Fruit fly (Drosophila melanogaster) whole organism, embryonic: ENCODE measurements around the gene CG14195.

ENCODE experiments used
- Aef1 ChIP-seq: fragments of 200-800 bp; sonication (Bioruptor generic); IDR thresholded peaks from 3 replicates; pipeline ENCODE4 v1.3.6; 2022; ENCODE audit warnings: missing biosample characterization, missing genetic modification characterization
- Atf-2 ChIP-seq: fragments of 200-800 bp; sonication (Bioruptor generic); optimal IDR thresholded peaks from 2 replicates; lab custom pipeline; 2016; ENCODE audit warnings: missing biosample characterization, missing genetic modification characterization
- Atf6 ChIP-seq: fragments of 200-800 bp; sonication (Bioruptor generic); IDR thresholded peaks from 2 replicates; pipeline ENCODE4 v1.3.6; 2022; ENCODE audit warnings: missing biosample characterization, missing genetic modification characterization
- Awh ChIP-seq: fragments of 200-800 bp; sonication (Bioruptor generic); IDR thresholded peaks from 2 replicates; pipeline ENCODE4, ENCODE4 v1.3.6; 2022; ENCODE audit warnings: missing biosample characterization, missing genetic modification characterization
- Blimp-1 ChIP-seq: fragments of 200-800 bp; sonication (Bioruptor generic); optimal IDR thresholded peaks from 3 replicates; lab custom pipeline; 2018; ENCODE audit warnings: missing biosample characterization, missing genetic modification characterization, mild to moderate bottlenecking, moderate library complexity, missing genetic modification reagents
- CG13296 ChIP-seq: fragments of 200-800 bp; sonication (Bioruptor generic); optimal IDR thresholded peaks from 3 replicates; lab custom pipeline; 2018; ENCODE audit warnings: missing biosample characterization, mild to moderate bottlenecking, missing genetic modification characterization
- CG15011 ChIP-seq: fragments of 200-800 bp; sonication (Bioruptor generic); optimal IDR thresholded peaks from 3 replicates; lab custom pipeline; 2018; ENCODE audit warnings: missing biosample characterization, mild to moderate bottlenecking, missing genetic modification characterization
- CG1602 ChIP-seq: fragments of 200-800 bp; sonication (Bioruptor generic); optimal IDR thresholded peaks from 3 replicates; lab custom pipeline; 2016; ENCODE audit warnings: missing biosample characterization, missing genetic modification characterization
- CG17829 ChIP-seq: fragments of 200-800 bp; optimal IDR thresholded peaks from 2 replicates; lab custom pipeline; 2019; ENCODE audit warnings: missing biosample characterization, mild to moderate bottlenecking, missing genetic modification characterization, moderate library complexity
- CG1792 ChIP-seq: fragments of 200-800 bp; sonication (Bioruptor generic); optimal IDR thresholded peaks from 2 replicates; lab custom pipeline; 2016; ENCODE audit warnings: missing biosample characterization, missing genetic modification characterization
- CG18764 ChIP-seq: fragments of 200-800 bp; sonication (Bioruptor generic); optimal IDR thresholded peaks from 3 replicates; lab custom pipeline; 2016; ENCODE audit warnings: missing biosample characterization, missing genetic modification characterization
- CG2202 ChIP-seq: fragments of 200-800 bp; sonication (Bioruptor generic); optimal IDR thresholded peaks from 2 replicates; lab custom pipeline; 2018; ENCODE audit warnings: missing biosample characterization, mild to moderate bottlenecking, missing genetic modification characterization
- CG3065 ChIP-seq: fragments of 200-800 bp; sonication (Bioruptor generic); optimal IDR thresholded peaks from 2 replicates; lab custom pipeline; 2016; ENCODE audit warnings: missing biosample characterization, missing genetic modification characterization
- CG31224 ChIP-seq: fragments of 200-800 bp; sonication (Bioruptor generic); IDR thresholded peaks from 2 replicates; pipeline ENCODE4 v1.3.6; 2022; ENCODE audit warnings: missing biosample characterization, missing genetic modification characterization
- CG31388 ChIP-seq: fragments of 200-800 bp; sonication (Bioruptor generic); optimal IDR thresholded peaks from 2 replicates; lab custom pipeline; 2016; ENCODE audit warnings: missing biosample characterization, missing genetic modification characterization
- CG3163 ChIP-seq: fragments of 200-800 bp; sonication (Bioruptor generic); optimal IDR thresholded peaks from 3 replicates; lab custom pipeline; 2016; ENCODE audit warnings: missing biosample characterization, missing genetic modification characterization
- CG3995 ChIP-seq: fragments of 200-800 bp; sonication (Bioruptor generic); optimal IDR thresholded peaks from 3 replicates; lab custom pipeline; 2016; ENCODE audit warnings: missing biosample characterization, missing genetic modification characterization
- CG6254 ChIP-seq: fragments of 200-800 bp; sonication (Bioruptor generic); optimal IDR thresholded peaks from 3 replicates; lab custom pipeline; 2017; ENCODE audit warnings: mild to moderate bottlenecking, missing biosample characterization, missing genetic modification reagents, missing genetic modification characterization
- D19A ChIP-seq: fragments of 200-800 bp; optimal IDR thresholded peaks from 3 replicates; lab custom pipeline; 2019; ENCODE audit warnings: missing biosample characterization, mild to moderate bottlenecking, missing genetic modification characterization, moderate library complexity
- Dad ChIP-seq: fragments of 200-800 bp; sonication (Bioruptor generic); optimal IDR thresholded peaks from 3 replicates; lab custom pipeline; 2016; ENCODE audit warnings: missing biosample characterization, missing genetic modification characterization
- Fer1 ChIP-seq: fragments of 200-800 bp; sonication (Bioruptor generic); optimal IDR thresholded peaks from 2 replicates; lab custom pipeline; 2017; ENCODE audit warnings: missing biosample characterization, mild to moderate bottlenecking, missing genetic modification characterization
- Fer2 ChIP-seq: fragments of 200-800 bp; sonication (Bioruptor generic); optimal IDR thresholded peaks from 2 replicates; lab custom pipeline; 2018; ENCODE audit warnings: missing biosample characterization, mild to moderate bottlenecking, missing genetic modification characterization, moderate library complexity
- Fer3 ChIP-seq: fragments of 200-800 bp; sonication (Bioruptor generic); optimal IDR thresholded peaks from 2 replicates; lab custom pipeline; 2018; ENCODE audit warnings: missing biosample characterization, mild to moderate bottlenecking, missing genetic modification characterization, moderate library complexity
- HLH4C ChIP-seq: fragments of 200-800 bp; sonication (Bioruptor generic); IDR thresholded peaks from 3 replicates; pipeline ENCODE4 v1.3.6; 2022; ENCODE audit warnings: missing biosample characterization, missing genetic modification characterization; ENCODE audit not compliant: partially characterized antibody
- Hr78 ChIP-seq, 2 experiments: fragments of 200-800 bp in 1 of 2; fragments of >200 bp in 1 of 2; sonication (Bioruptor generic) in 1 of 2; optimal IDR thresholded peaks; 2 replicates each; lab custom pipeline; 2017 to 2019; ENCODE audit warnings: missing biosample characterization in 2 of 2, missing genetic modification characterization in 2 of 2, mild to moderate bottlenecking in 1 of 2, moderate library complexity in 1 of 2
- NC2α ChIP-seq: fragments of 200-800 bp; sonication (Bioruptor generic); optimal IDR thresholded peaks from 2 replicates; lab custom pipeline; 2016; ENCODE audit warnings: missing biosample characterization, missing genetic modification characterization
- Nf-YB ChIP-seq: fragments of 200-800 bp; sonication (Bioruptor generic); optimal IDR thresholded peaks from 3 replicates; lab custom pipeline; 2019; ENCODE audit warnings: missing biosample characterization, mild to moderate bottlenecking, missing genetic modification characterization, moderate library complexity
- NfI ChIP-seq: fragments of 200-800 bp; sonication (Bioruptor generic); optimal IDR thresholded peaks from 3 replicates; lab custom pipeline; 2018; ENCODE audit warnings: missing biosample characterization, mild to moderate bottlenecking, missing genetic modification characterization, moderate library complexity
- Scr ChIP-seq: fragments of 200-800 bp; sonication (Bioruptor generic); IDR thresholded peaks from 2 replicates; pipeline ENCODE4 v1.3.6; 2022; ENCODE audit warnings: missing biosample characterization, missing genetic modification characterization; ENCODE audit not compliant: partially characterized antibody
- Sin3A ChIP-seq: fragments of >200 bp; optimal IDR thresholded peaks from 2 replicates; lab custom pipeline; 2018
- Sox100B ChIP-seq: fragments of 200-800 bp; sonication (Bioruptor generic); optimal IDR thresholded peaks from 3 replicates; lab custom pipeline; 2018; ENCODE audit warnings: missing biosample characterization, mild to moderate bottlenecking, missing genetic modification characterization
- Sox102F ChIP-seq: fragments of 200-800 bp; sonication (Bioruptor generic); optimal IDR thresholded peaks from 2 replicates; lab custom pipeline; 2018; ENCODE audit warnings: missing biosample characterization, mild to moderate bottlenecking, missing genetic modification characterization, moderate library complexity
- bab2 ChIP-seq: fragments of 200-800 bp; sonication (Bioruptor generic); optimal IDR thresholded peaks from 2 replicates; lab custom pipeline; 2016; ENCODE audit warnings: missing biosample characterization, missing genetic modification characterization
- bsh ChIP-seq, 2 experiments: fragments of 200-800 bp; sonication (Bioruptor generic); optimal IDR thresholded peaks; 2 replicates each; lab custom pipeline; 2017 to 2018; ENCODE audit warnings: mild to moderate bottlenecking in 2 of 2, missing biosample characterization in 2 of 2, missing genetic modification characterization in 2 of 2, moderate library complexity in 1 of 2
- cas ChIP-seq: fragments of 200-800 bp; sonication (Bioruptor generic); IDR thresholded peaks from 2 replicates; pipeline ENCODE4 v1.3.6; 2022; ENCODE audit warnings: missing biosample characterization, missing genetic modification characterization
- corto ChIP-seq: fragments of 200-800 bp; sonication (Bioruptor generic); optimal IDR thresholded peaks from 2 replicates; lab custom pipeline; 2016; ENCODE audit warnings: missing biosample characterization, mild to moderate bottlenecking, missing genetic modification characterization, moderate library complexity
- eve ChIP-seq, 2 experiments: fragments of >200 bp; optimal IDR thresholded peaks; 2 replicates each; lab custom pipeline; 2017; ENCODE audit warnings: missing biosample characterization in 2 of 2, missing genetic modification characterization in 2 of 2
- fru ChIP-seq: fragments of >200 bp; optimal IDR thresholded peaks from 2 replicates; lab custom pipeline; 2017
- gsb-n ChIP-seq: fragments of 200-800 bp; sonication (Bioruptor generic); optimal IDR thresholded peaks from 3 replicates; lab custom pipeline; 2018; ENCODE audit warnings: missing biosample characterization, mild to moderate bottlenecking, missing genetic modification characterization
- h ChIP-seq: fragments of >200 bp; optimal IDR thresholded peaks from 2 replicates; lab custom pipeline; 2017
- kay ChIP-seq: fragments of 200-800 bp; sonication (Bioruptor generic); optimal IDR thresholded peaks from 2 replicates; lab custom pipeline; 2016; ENCODE audit warnings: missing biosample characterization, missing genetic modification characterization
- ken ChIP-seq: fragments of 200-800 bp; sonication (Bioruptor generic); IDR thresholded peaks from 3 replicates; pipeline ENCODE4 v1.3.6; 2022; ENCODE audit warnings: missing biosample characterization, missing genetic modification characterization
- lbe ChIP-seq: fragments of 200-800 bp; sonication (Bioruptor generic); optimal IDR thresholded peaks from 2 replicates; lab custom pipeline; 2016; ENCODE audit warnings: missing biosample characterization, mild to moderate bottlenecking, missing genetic modification characterization
- sc ChIP-seq, 3 experiments: fragments of >200 bp in 2 of 3; fragments of 200-800 bp in 1 of 3; sonication (Bioruptor generic) in 1 of 3; optimal IDR thresholded peaks; 2 replicates in 2 of 3; 3 replicates in 1 of 3; lab custom pipeline; 2017; ENCODE audit warnings: mild to moderate bottlenecking in 1 of 3, missing biosample characterization in 1 of 3, missing genetic modification characterization in 1 of 3, missing genetic modification reagents in 1 of 3
- sisA ChIP-seq: fragments of 200-800 bp; sonication (Bioruptor generic); IDR thresholded peaks from 2 replicates; pipeline ENCODE4 v1.3.6; 2022; ENCODE audit warnings: missing biosample characterization, missing genetic modification characterization
- slbo ChIP-seq: fragments of 200-800 bp; sonication (Bioruptor generic); IDR thresholded peaks from 2 replicates; pipeline ENCODE4 v1.3.6; 2022; ENCODE audit warnings: missing biosample characterization, missing genetic modification characterization
- sna ChIP-seq: fragments of 200-800 bp; sonication (Bioruptor generic); IDR thresholded peaks from 2 replicates; pipeline ENCODE4 v1.3.6; 2022; ENCODE audit warnings: missing biosample characterization, missing genetic modification characterization; ENCODE audit not compliant: partially characterized antibody
- ssp ChIP-seq: fragments of 200-800 bp; sonication (Bioruptor generic); IDR thresholded peaks from 2 replicates; pipeline ENCODE4 v1.3.6; 2022; ENCODE audit warnings: missing biosample characterization, missing genetic modification characterization
- stwl ChIP-seq: fragments of 200-800 bp; sonication (Bioruptor generic); optimal IDR thresholded peaks from 3 replicates; lab custom pipeline; 2018; ENCODE audit warnings: missing biosample characterization, mild to moderate bottlenecking, missing genetic modification characterization, moderate library complexity
- vnd ChIP-seq: fragments of 200-800 bp; sonication (Bioruptor generic); IDR thresholded peaks from 3 replicates; pipeline ENCODE4 v1.3.6; 2022; ENCODE audit warnings: missing biosample characterization, missing genetic modification characterization; ENCODE audit not compliant: partially characterized antibody
- wor ChIP-seq: fragments of 200-800 bp; sonication (Bioruptor generic); IDR thresholded peaks from 2 replicates; pipeline ENCODE4 v1.3.6; 2022; ENCODE audit warnings: missing biosample characterization, missing genetic modification characterization

The CG14195 gene

DNA sequence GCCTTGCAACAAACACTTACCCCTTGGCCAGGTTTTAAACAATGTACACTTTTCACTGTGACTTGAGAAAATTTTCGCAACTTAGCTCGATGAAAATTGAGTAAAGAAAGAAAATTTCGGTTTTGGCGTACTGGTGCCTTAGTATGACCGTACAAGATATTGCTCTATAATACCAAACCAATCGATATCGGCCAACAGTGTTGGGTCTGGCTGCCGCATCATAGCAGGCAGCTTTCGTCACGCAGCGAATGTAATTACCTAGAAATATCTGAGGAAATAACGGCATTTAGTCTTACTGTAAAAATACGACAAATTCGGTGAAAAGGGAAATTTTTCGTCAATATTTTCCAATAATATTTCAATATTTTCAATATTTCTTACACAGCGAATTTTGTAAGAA lies 3.9 kb downstream of the CG14195 start, which contains the start of gene Ulp1 (continued):
- TF ChIP-seq fru (lab: Kevin White, UChicago) (no peak), Dad (GFP tag; lab: Kevin White, UChicago) (no peak), Blimp-1 (GFP tag; lab: Kevin White, UChicago) (no peak), CG1602 (GFP tag; lab: Kevin White, UChicago) (no peak), CG2202 (no peak), NfI (GFP tag; lab: Kevin White, UChicago) (peak; percentile 9), Hr78 (GFP tag; optimal IDR thresholded peaks at IDR 0.05; lab: Kevin White, UChicago) (no peak), CG3163 (GFP tag; lab: Kevin White, UChicago) (peak; percentile 12), bab2 (GFP tag; lab: Kevin White, UChicago) (no peak), CG6254 (GFP tag; lab: Kevin White, UChicago) (no peak), wor (GFP tag; lab: Robert Waterston, UW) (no peak), Aef1 (GFP tag; lab: Robert Waterston, UW) (no peak), CG31388 (GFP tag; lab: Kevin White, UChicago) (no peak), gsb-n (tag; lab: Kevin White, UChicago) (no peak), Fer2 (tag; lab: Kevin White, UChicago) (no peak), vnd (GFP tag; lab: Robert Waterston, UW) (no peak), Fer3 (tag; lab: Kevin White, UChicago) (no peak), CG31224 (GFP tag; lab: Robert Waterston, UW) (no peak), CG18764 (GFP tag; lab: Kevin White, UChicago) (no peak), CG1792 (no peak), sna (GFP tag; lab: Robert Waterston, UW) (no peak), Scr (peak; percentile 39), ssp (GFP tag; lab: Robert Waterston, UW) (peak; percentile 42; the same call in 1 of the 2 replicates), Sox100B (GFP tag; lab: Kevin White, UChicago) (no peak), CG13296 (GFP tag; lab: Kevin White, UChicago) (no peak), cas (no peak), lbe (no peak), h (lab: Kevin White, UChicago) (no peak), NC2α (GFP tag; lab: Kevin White, UChicago) (no peak), sc (optimal IDR thresholded peaks at IDR 0.05; lab: Kevin White, UChicago) (no peak), sc (GFP tag; optimal IDR thresholded peaks at IDR 0.05; lab: Kevin White, UChicago) (no peak), eve (GFP tag; optimal IDR thresholded peaks at IDR 0.05; lab: Kevin White, UChicago) (no peak), Atf6 (GFP tag; lab: Robert Waterston, UW) (0 out of 2 replicates have a peak, but pooled peaks have one; percentile 33), slbo (GFP tag; lab: Robert Waterston, UW) (peak; percentile 28; the same call in 1 of the 2 replicates), corto (GFP tag; lab: Kevin White, UChicago) (no peak), Fer1 (GFP tag; lab: Kevin White, UChicago) (peak; percentile 13), sisA (GFP tag; lab: Robert Waterston, UW) (no peak), CG15011 (GFP tag; lab: Kevin White, UChicago) (no peak), CG17829 (tag; lab: Kevin White, UChicago) (peak; percentile 57), D19A (tag; lab: Kevin White, UChicago) (no peak), CG3995 (GFP tag; lab: Kevin White, UChicago) (peak; percentile 76), Atf-2 (GFP tag; lab: Kevin White, UChicago) (no peak), HLH4C (GFP tag; lab: Robert Waterston, UW) (0 out of 3 replicates have a peak, but pooled peaks have one; percentile 25), kay (no peak), Nf-YB (GFP tag; lab: Kevin White, UChicago) (no peak), bsh (GFP tag; optimal IDR thresholded peaks at IDR 0.05; lab: Kevin White, UChicago) (no peak), Sox102F (GFP tag; lab: Kevin White, UChicago) (no peak), CG3065 (GFP tag; lab: Kevin White, UChicago) (no peak), Awh (no peak), ken (no peak), Sin3A (peak; percentile 31), stwl (peak; percentile 78)
